Worm (Caenorhabditis elegans) whole organism, L3 larva: ENCODE measurements around the gene R04A9.9.

Experiments used
- elt-3 ChIP-seq, 3 experiments: fragments of 150-350 bp in 1 of 3; sonication (generic microtip) in 2 of 3; optimal IDR thresholded peaks; 2 replicates in 2 of 3; 4 replicates in 1 of 3; lab custom pipeline; 2014 to 2017; ENCODE audit warnings: missing biosample characterization in 3 of 3, missing genetic modification characterization in 3 of 3
- lin-39 ChIP-seq: fragments of 150-350 bp; optimal IDR thresholded peaks from 2 replicates; lab custom pipeline; 2018; ENCODE audit warnings: missing biosample characterization, missing genetic modification reagents, missing genetic modification characterization
- nhr-237 ChIP-seq: fragments of 150-350 bp; optimal IDR thresholded peaks from 2 replicates; lab custom pipeline; 2014; ENCODE audit warnings: missing biosample characterization, missing genetic modification characterization
- nhr-67 ChIP-seq: fragments of 150-350 bp; optimal IDR thresholded peaks from 2 replicates; lab custom pipeline; 2014; ENCODE audit warnings: missing biosample characterization, missing genetic modification characterization
- nhr-76 ChIP-seq: fragments of 150-350 bp; sonication (generic microtip); optimal IDR thresholded peaks from 5 replicates; lab custom pipeline; 2014; ENCODE audit warnings: missing biosample characterization, missing genetic modification characterization

DNA sequence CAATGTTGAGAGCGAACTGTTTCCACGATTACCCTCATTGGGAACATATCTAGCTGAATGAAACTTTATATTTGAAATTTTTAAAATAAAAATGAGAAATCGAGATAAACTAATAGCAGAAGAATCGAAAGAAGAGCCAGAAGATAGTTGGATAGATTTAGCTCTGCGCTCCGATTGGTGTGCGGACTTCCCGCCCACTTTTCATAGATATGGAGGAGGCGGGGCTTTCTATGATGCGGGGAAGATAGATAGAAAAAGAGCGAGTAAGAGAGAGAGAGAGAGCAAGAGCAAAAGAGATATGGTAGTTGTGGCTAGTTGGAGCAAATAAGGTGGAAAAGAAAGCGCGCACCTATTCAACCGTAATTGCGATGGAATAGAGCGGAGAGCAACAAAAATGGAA is 43.4 kb upstream of the R04A9.9 start, which contains the start of gene dve-1:
- TF ChIP-seq nhr-67 (tag; lab: Kevin White, UChicago), result no peak
- TF ChIP-seq lin-39 (tag; lab: Kevin White, UChicago), result no peak
- no peak for TF ChIP-seq nhr-76 (tag; lab: Kevin White, UChicago)
- no peak for TF ChIP-seq nhr-237
- no peak for TF ChIP-seq elt-3 (tag; optimal IDR thresholded peaks at IDR 0.05; lab: Kevin White, UChicago)
